Worm (Caenorhabditis elegans): ENCODE data around the gene sru-6.

ce11 chrIV:9486779-9487178, 3.6 kb upstream of the sru-6 start:
- TF ChIP-seq dao-5 (tag; optimal IDR thresholded peaks at IDR 0.05), result no peak
- no peak for TF ChIP-seq him-1 (tag; optimal IDR thresholded peaks at IDR 0.05)
- no peak for TF ChIP-seq W03F9.2 (tag; optimal IDR thresholded peaks at IDR 0.05)
